Fruit fly (Drosophila melanogaster) whole organism, adult: ENCODE data around the gene CG14689.

Source experiments
- CG11617 ChIP-seq: fragments of 200-800 bp; sonication (Bioruptor generic); optimal IDR thresholded peaks from 2 replicates; lab custom pipeline; 2017; ENCODE audit warnings: mild to moderate bottlenecking, missing biosample characterization, missing genetic modification reagents, missing genetic modification characterization
- CG12768 ChIP-seq: fragments of 200-800 bp; sonication (Bioruptor generic); optimal IDR thresholded peaks from 2 replicates; lab custom pipeline; 2017; ENCODE audit warnings: missing biosample characterization, missing genetic modification characterization, mild to moderate bottlenecking, moderate library complexity, missing genetic modification reagents
- CG14711 ChIP-seq: fragments of 200-800 bp; sonication (Bioruptor generic); optimal IDR thresholded peaks from 2 replicates; lab custom pipeline; 2018; ENCODE audit warnings: missing biosample characterization, mild to moderate bottlenecking, missing genetic modification characterization, moderate library complexity
- CG1620 ChIP-seq: fragments of 200-800 bp; sonication (Bioruptor generic); optimal IDR thresholded peaks from 2 replicates; lab custom pipeline; 2016; ENCODE audit warnings: missing biosample characterization, missing genetic modification characterization
- CG33017 ChIP-seq: fragments of 200-800 bp; sonication (Bioruptor generic); optimal IDR thresholded peaks from 2 replicates; lab custom pipeline; 2018; ENCODE audit warnings: missing biosample characterization, mild to moderate bottlenecking, missing genetic modification characterization, moderate library complexity
- CG5204 ChIP-seq: fragments of 200-800 bp; sonication (Bioruptor generic); optimal IDR thresholded peaks from 2 replicates; lab custom pipeline; 2016; ENCODE audit warnings: missing biosample characterization, missing genetic modification characterization
- CG7045 ChIP-seq: fragments of 200-800 bp; sonication (Bioruptor generic); optimal IDR thresholded peaks from 2 replicates; lab custom pipeline; 2017; ENCODE audit warnings: missing biosample characterization, mild to moderate bottlenecking, missing genetic modification characterization
- CG7101 ChIP-seq: fragments of 200-800 bp; sonication (Bioruptor generic); optimal IDR thresholded peaks from 2 replicates; lab custom pipeline; 2018; ENCODE audit warnings: missing biosample characterization, mild to moderate bottlenecking, missing genetic modification characterization, moderate library complexity
- Clk ChIP-seq: fragments of 200-800 bp; sonication (Bioruptor generic); optimal IDR thresholded peaks from 2 replicates; lab custom pipeline; 2017; ENCODE audit warnings: missing biosample characterization, missing genetic modification characterization
- Crg-1 ChIP-seq: fragments of 200-800 bp; sonication (Bioruptor generic); optimal IDR thresholded peaks from 2 replicates; lab custom pipeline; 2016; ENCODE audit warnings: missing biosample characterization, missing genetic modification characterization
- Hr96 ChIP-seq: fragments of 200-800 bp; sonication (Bioruptor generic); optimal IDR thresholded peaks from 2 replicates; lab custom pipeline; 2016; ENCODE audit warnings: missing biosample characterization, missing genetic modification characterization
- Mnt ChIP-seq: fragments of 200-800 bp; sonication (Bioruptor generic); optimal IDR thresholded peaks from 2 replicates; lab custom pipeline; 2016; ENCODE audit warnings: missing biosample characterization, mild to moderate bottlenecking, missing genetic modification characterization
- bab1 ChIP-seq: fragments of 200-800 bp; sonication (Bioruptor generic); optimal IDR thresholded peaks from 3 replicates; lab custom pipeline; 2019; ENCODE audit warnings: missing biosample characterization, mild to moderate bottlenecking, missing genetic modification characterization, moderate library complexity
- cic ChIP-seq: fragments of 200-800 bp; sonication (Bioruptor generic); optimal IDR thresholded peaks from 2 replicates; lab custom pipeline; 2017; ENCODE audit warnings: missing biosample characterization, mild to moderate bottlenecking, missing genetic modification characterization, moderate library complexity
- cnc ChIP-seq, 2 experiments: fragments of >200 bp; optimal IDR thresholded peaks; 2 replicates each; lab custom pipeline; 2017
- kay ChIP-seq: fragments of 200-800 bp; sonication (Bioruptor generic); peaks from one replicate; lab custom pipeline; 2016; ENCODE audit warnings: missing biosample characterization, missing genetic modification characterization, borderline replicate concordance
- ovo ChIP-seq: fragments of 200-800 bp; sonication (Bioruptor generic); optimal IDR thresholded peaks from 2 replicates; lab custom pipeline; 2016; ENCODE audit warnings: missing biosample characterization, missing genetic modification characterization
- pad ChIP-seq: fragments of 200-800 bp; sonication (Bioruptor generic); optimal IDR thresholded peaks from 3 replicates; lab custom pipeline; 2017; ENCODE audit warnings: missing biosample characterization, missing genetic modification characterization, mild to moderate bottlenecking, moderate library complexity, missing genetic modification reagents
- tj ChIP-seq: fragments of 200-800 bp; sonication (Bioruptor generic); optimal IDR thresholded peaks from 3 replicates; lab custom pipeline; 2017; ENCODE audit warnings: missing biosample characterization, mild to moderate bottlenecking, missing genetic modification characterization, moderate library complexity
- toe ChIP-seq: fragments of 200-800 bp; sonication (Bioruptor generic); optimal IDR thresholded peaks from 2 replicates; lab custom pipeline; 2016; ENCODE audit warnings: missing biosample characterization, missing genetic modification characterization

The CG14689 gene

dm6 chr3R:10699020-10699951 lies 11.8 kb downstream of the CG14689 start:
- TF ChIP-seq CG11617 (GFP tag; lab: Kevin White, UChicago) (peak; percentile 6), tj (GFP tag; lab: Kevin White, UChicago) (peak; percentile 8), cic (peak; percentile 1), CG33017 (tag; lab: Kevin White, UChicago) (no peak)

dm6 chr3R:10696371-10696777 lies 14.7 kb downstream of the CG14689 start, which contains the start of the genes pug, CG14683 and CG46459:
Gene pug, plus strand, starts transcription at chr3R:10696534.
Gene CG14683, plus strand, starts transcription at chr3R:10696647.
Gene CG46459, plus strand, starts transcription at chr3R:10696647.
- TF ChIP-seq CG7045 (GFP tag; lab: Kevin White, UChicago) (no peak), kay (GFP tag; lab: Kevin White, UChicago) (peak; percentile 68), CG7101 (tag; lab: Kevin White, UChicago) (peak; percentile 18), CG1620 (GFP tag; lab: Kevin White, UChicago) (peak; percentile 46), CG12768 (GFP tag; lab: Kevin White, UChicago) (no peak), bab1 (GFP tag; lab: Kevin White, UChicago) (peak; percentile 11), ovo (no peak), CG14711 (tag; lab: Kevin White, UChicago) (peak; percentile 15), Clk (GFP tag; lab: Kevin White, UChicago) (no peak), cic (no peak), Crg-1 (GFP tag; lab: Kevin White, UChicago) (peak; percentile 28), Mnt (GFP tag; lab: Kevin White, UChicago) (peak; percentile 56), pad (GFP tag; lab: Kevin White, UChicago) (peak; percentile 22), tj (GFP tag; lab: Kevin White, UChicago) (no peak), cnc (optimal IDR thresholded peaks at IDR 0.05; lab: Kevin White, UChicago) (no peak), CG5204 (GFP tag; lab: Kevin White, UChicago) (peak; percentile 19), Hr96 (GFP tag; lab: Kevin White, UChicago) (peak; percentile 53), CG33017 (tag; lab: Kevin White, UChicago) (no peak), CG11617 (GFP tag; lab: Kevin White, UChicago) (no peak), toe (peak; percentile 45)

- TF ChIP-seq tj (GFP tag; lab: Kevin White, UChicago) (no peak), Crg-1 (GFP tag; lab: Kevin White, UChicago) (no peak), pad (GFP tag; lab: Kevin White, UChicago) (no peak), CG7045 (GFP tag; lab: Kevin White, UChicago) (no peak), ovo (no peak), cic (no peak), CG11617 (GFP tag; lab: Kevin White, UChicago) (no peak), Hr96 (GFP tag; lab: Kevin White, UChicago) (no peak), CG14711 (tag; lab: Kevin White, UChicago) (no peak), Clk (GFP tag; lab: Kevin White, UChicago) (no peak), CG12768 (GFP tag; lab: Kevin White, UChicago) (no peak), CG33017 (tag; lab: Kevin White, UChicago) (no peak), CG1620 (GFP tag; lab: Kevin White, UChicago) (no peak), bab1 (GFP tag; lab: Kevin White, UChicago) (no peak), cnc (optimal IDR thresholded peaks at IDR 0.05; lab: Kevin White, UChicago) (no peak)
These were observed 22.2 kb downstream of the CG14689 start for dm6 chr3R:10688835-10689234.

dm6 chr3R:10688160-10688559 lies 22.9 kb downstream of the CG14689 start:
- TF ChIP-seq pad (GFP tag; lab: Kevin White, UChicago) (no peak), cnc (optimal IDR thresholded peaks at IDR 0.05; lab: Kevin White, UChicago) (no peak), CG14711 (tag; lab: Kevin White, UChicago) (no peak), CG1620 (GFP tag; lab: Kevin White, UChicago) (no peak), Crg-1 (GFP tag; lab: Kevin White, UChicago) (no peak), tj (GFP tag; lab: Kevin White, UChicago) (no peak), toe (no peak), CG5204 (GFP tag; lab: Kevin White, UChicago) (no peak), ovo (no peak), bab1 (GFP tag; lab: Kevin White, UChicago) (no peak), CG33017 (tag; lab: Kevin White, UChicago) (no peak), Hr96 (GFP tag; lab: Kevin White, UChicago) (no peak), kay (GFP tag; lab: Kevin White, UChicago) (no peak), Clk (GFP tag; lab: Kevin White, UChicago) (no peak), Mnt (GFP tag; lab: Kevin White, UChicago) (no peak)

dm6 chr3R:10687312-10687711 lies 23.7 kb downstream of the CG14689 start:
- TF ChIP-seq cnc (optimal IDR thresholded peaks at IDR 0.05; lab: Kevin White, UChicago) (no peak), toe (no peak), bab1 (GFP tag; lab: Kevin White, UChicago) (no peak), cic (no peak), Hr96 (GFP tag; lab: Kevin White, UChicago) (no peak), CG12768 (GFP tag; lab: Kevin White, UChicago) (no peak), CG33017 (tag; lab: Kevin White, UChicago) (no peak), CG11617 (GFP tag; lab: Kevin White, UChicago) (no peak), CG7045 (GFP tag; lab: Kevin White, UChicago) (no peak)
